Fruit fly (Drosophila melanogaster): ENCODE results near the gene CG9121.

CG9121 gene

DNA sequence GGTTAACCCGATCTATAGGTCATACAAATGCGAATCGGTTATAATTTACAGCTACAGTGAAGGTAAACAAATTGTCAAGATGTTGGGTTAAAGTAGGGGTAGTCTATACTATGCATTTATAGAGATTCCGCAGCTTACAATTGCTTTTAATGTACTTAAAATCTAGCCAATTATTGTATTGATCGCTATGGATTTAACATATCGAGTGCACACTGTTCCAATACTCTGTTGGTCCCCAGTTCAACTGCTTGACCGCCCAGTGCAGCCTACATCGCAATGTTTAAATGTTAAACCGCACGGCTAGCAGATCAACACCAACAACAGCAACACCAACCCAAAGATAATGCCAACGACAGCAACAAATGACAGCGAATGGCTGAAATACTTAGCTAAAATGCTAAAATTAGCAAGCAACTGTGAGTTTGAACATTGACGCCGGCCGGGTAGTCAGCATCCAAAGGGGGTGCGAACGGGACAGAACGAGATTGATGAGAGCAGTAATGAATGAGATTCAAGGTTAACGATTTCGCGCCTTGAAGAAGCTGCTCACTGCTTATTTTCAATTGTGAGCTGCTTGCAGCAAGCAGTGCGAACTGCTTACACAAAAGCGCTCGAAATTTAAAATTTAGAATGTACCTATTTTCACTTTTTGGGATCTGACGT lies 49.8 kb downstream of the CG9121 start (continued):
- TF ChIP-seq en (GFP tag; optimal IDR thresholded peaks at IDR 0.05), result no peak
- peak; percentile 6 for TF ChIP-seq vvl (GFP tag; IDR thresholded peaks at IDR 0.05)
- TF ChIP-seq Spps (tag; optimal IDR thresholded peaks at IDR 0.05), result no peak
- TF ChIP-seq Gug (GFP tag; IDR thresholded peaks at IDR 0.05), result peak; percentile 37; the same call in 2 of the 4 replicates
- TF ChIP-seq Drgx (GFP tag; IDR thresholded peaks at IDR 0.05), result peak; percentile 61
- peak; percentile 77 for TF ChIP-seq Myb (GFP tag; optimal IDR thresholded peaks at IDR 0.05)
- TF ChIP-seq CG7786 (GFP tag; optimal IDR thresholded peaks at IDR 0.05), result no peak
- TF ChIP-seq CG12769 (tag; optimal IDR thresholded peaks at IDR 0.05), result peak; percentile 21
- peak; percentile 86 for TF ChIP-seq CG6654 (GFP tag; optimal IDR thresholded peaks at IDR 0.05)
- TF ChIP-seq Xrp1 (GFP tag; IDR thresholded peaks at IDR 0.05), result peak; percentile 55
- no peak for TF ChIP-seq CG12659 (GFP tag; optimal IDR thresholded peaks at IDR 0.05)
- TF ChIP-seq E2f2 (GFP tag; IDR thresholded peaks at IDR 0.05), result peak; percentile 94
- peak; percentile 69 for TF ChIP-seq Med (GFP tag)
- peak; percentile 92 for TF ChIP-seq CG8478 (optimal IDR thresholded peaks at IDR 0.05)
- peak; percentile 81 for TF ChIP-seq HmgD (GFP tag; optimal IDR thresholded peaks at IDR 0.05)
- peak; percentile 87 for TF ChIP-seq CG42726 (GFP tag; IDR thresholded peaks at IDR 0.05; ENCODE audit: partially characterized antibody)
- peak; percentile 50 for TF ChIP-seq CG1832 (GFP tag; optimal IDR thresholded peaks at IDR 0.05)
- peak; percentile 12; the same call in 1 of the 3 replicates for TF ChIP-seq gce (GFP tag; IDR thresholded peaks at IDR 0.05)
- TF ChIP-seq wor (GFP tag; IDR thresholded peaks at IDR 0.05), result 0 out of 2 replicates have a peak, but pooled peaks have one; percentile 12
- no peak for TF ChIP-seq pan (optimal IDR thresholded peaks at IDR 0.05)
- peak in 1 of 2 experiments; percentile 65 for TF ChIP-seq pan (GFP tag; optimal IDR thresholded peaks at IDR 0.05 in 1 of 2, IDR thresholded peaks at IDR 0.05 in 1 of 2)
- peak; percentile 10 for TF ChIP-seq kni (GFP tag; optimal IDR thresholded peaks at IDR 0.05)
- TF ChIP-seq sens-2 (GFP tag; IDR thresholded peaks at IDR 0.05), result peak; percentile 36; the same call in 1 of the 2 replicates
- TF ChIP-seq Dp (GFP tag; optimal IDR thresholded peaks at IDR 0.05), result peak; percentile 93
- peak; percentile 5; the same call in 1 of the 3 replicates for TF ChIP-seq CG17361 (GFP tag; IDR thresholded peaks at IDR 0.05)
- no peak for TF ChIP-seq crp (GFP tag; optimal IDR thresholded peaks at IDR 0.05)
- 0 out of 2 replicates have a peak, but pooled peaks have one; percentile 5 for TF ChIP-seq klu (GFP tag; IDR thresholded peaks at IDR 0.05)
- peak; percentile 47; the same call in 1 of the 2 replicates for TF ChIP-seq CG32772 (GFP tag; IDR thresholded peaks at IDR 0.05)
- TF ChIP-seq CG10267 (tag; optimal IDR thresholded peaks at IDR 0.05), result no peak
- no peak for TF ChIP-seq CG10431 (GFP tag; optimal IDR thresholded peaks at IDR 0.05)
- TF ChIP-seq ftz-f1 (GFP tag; optimal IDR thresholded peaks at IDR 0.05), result peak; percentile 100
- TF ChIP-seq NFAT (GFP tag; IDR thresholded peaks at IDR 0.05), result peak; percentile 35
- TF ChIP-seq CG2199 (GFP tag; IDR thresholded peaks at IDR 0.05), result peak; percentile 93
- peak; percentile 29; the same call in 1 of the 2 replicates for TF ChIP-seq CG4404 (GFP tag; IDR thresholded peaks at IDR 0.05)
- peak; percentile 59; the same call in 1 of the 3 replicates for TF ChIP-seq CG34422 (GFP tag; IDR thresholded peaks at IDR 0.05)
- peak in 1 of 2 experiments; percentile 98 for TF ChIP-seq Dfd (GFP tag; optimal IDR thresholded peaks at IDR 0.05)
- TF ChIP-seq sug (tag; optimal IDR thresholded peaks at IDR 0.05), result peak; percentile 41
- TF ChIP-seq CG14667 (GFP tag; IDR thresholded peaks at IDR 0.05), result peak; percentile 24; the same call in 1 of the 2 replicates
- peak; percentile 8; the same call in 1 of the 2 replicates for TF ChIP-seq Awh (GFP tag; IDR thresholded peaks at IDR 0.05)
- peak; percentile 60 for TF ChIP-seq ara (GFP tag; IDR thresholded peaks at IDR 0.05)
- 0 out of 2 replicates have a peak, but pooled peaks have one; percentile 41 for TF ChIP-seq nerfin-2 (GFP tag; IDR thresholded peaks at IDR 0.05; ENCODE audit: partially characterized antibody)
- TF ChIP-seq dysf (GFP tag; IDR thresholded peaks at IDR 0.05), result peak; percentile 11; the same call in 2 of the 3 replicates
- TF ChIP-seq Nf-YC (tag; optimal IDR thresholded peaks at IDR 0.05), result peak; percentile 20
- peak; percentile 56; the same call in 1 of the 2 replicates for TF ChIP-seq Ada2b (GFP tag; IDR thresholded peaks at IDR 0.05)
- peak; percentile 41; the same call in 1 of the 2 replicates for TF ChIP-seq ranshi (GFP tag; IDR thresholded peaks at IDR 0.05)
- no peak for TF ChIP-seq CG10565 (GFP tag; optimal IDR thresholded peaks at IDR 0.05)
- no peak for TF ChIP-seq CG12236 (GFP tag; optimal IDR thresholded peaks at IDR 0.05)
- peak; percentile 33 for TF ChIP-seq CTCF (GFP tag; optimal IDR thresholded peaks at IDR 0.05)
- TF ChIP-seq Atf3 (GFP tag; optimal IDR thresholded peaks at IDR 0.05), result peak; percentile 69
- no peak for TF ChIP-seq Chrac-16 (GFP tag; optimal IDR thresholded peaks at IDR 0.05)
- peak; percentile 19; the same call in 2 of the 3 replicates for TF ChIP-seq CG14050 (GFP tag; IDR thresholded peaks at IDR 0.05)

All from whole organism, embryonic.